Fruit fly (Drosophila melanogaster) whole organism, embryonic: ENCODE measurements around the gene Ets97D.

Source experiments
- Abd-B ChIP-seq: fragments of 200-800 bp; sonication (Bioruptor generic); optimal IDR thresholded peaks from 2 replicates; lab custom pipeline; 2018; ENCODE audit warnings: missing biosample characterization, mild to moderate bottlenecking, missing genetic modification characterization, moderate library complexity
- Aef1 ChIP-seq: fragments of 200-800 bp; sonication (Bioruptor generic); IDR thresholded peaks from 3 replicates; pipeline ENCODE4 v1.3.6; 2022; ENCODE audit warnings: missing biosample characterization, missing genetic modification characterization
- BEAF-32 ChIP-seq: fragments of 200-800 bp; sonication (Bioruptor generic); optimal IDR thresholded peaks from 3 replicates; lab custom pipeline; 2017; ENCODE audit warnings: missing biosample characterization, missing genetic modification characterization, mild to moderate bottlenecking, moderate library complexity, missing genetic modification reagents
- Bgb ChIP-seq: fragments of 200-800 bp; sonication (Bioruptor generic); IDR thresholded peaks from 2 replicates; pipeline ENCODE4 v1.3.6; 2022; ENCODE audit warnings: missing biosample characterization, missing genetic modification characterization; ENCODE audit not compliant: partially characterized antibody
- CG11085 ChIP-seq: fragments of 200-800 bp; sonication (Bioruptor generic); IDR thresholded peaks from 2 replicates; pipeline ENCODE4 v1.3.6; 2022; ENCODE audit warnings: missing biosample characterization, missing genetic modification characterization
- CG11696 ChIP-seq: fragments of 200-800 bp; sonication (Bioruptor generic); IDR thresholded peaks from 2 replicates; pipeline ENCODE4 v1.3.6; 2022; ENCODE audit warnings: missing biosample characterization, missing genetic modification characterization
- CG12236 ChIP-seq: fragments of 200-800 bp; sonication (Bioruptor generic); optimal IDR thresholded peaks from 2 replicates; lab custom pipeline; 2016; ENCODE audit warnings: missing biosample characterization, missing genetic modification characterization
- CG13624 ChIP-seq: fragments of 200-800 bp; sonication (Bioruptor generic); optimal IDR thresholded peaks from 2 replicates; lab custom pipeline; 2016; ENCODE audit warnings: missing biosample characterization, missing genetic modification characterization
- CG1602 ChIP-seq: fragments of 200-800 bp; sonication (Bioruptor generic); optimal IDR thresholded peaks from 3 replicates; lab custom pipeline; 2016; ENCODE audit warnings: missing biosample characterization, missing genetic modification characterization
- CG16813 ChIP-seq: fragments of 200-800 bp; sonication (Bioruptor generic); IDR thresholded peaks from 3 replicates; pipeline ENCODE4 v1.3.6; 2022; ENCODE audit warnings: missing biosample characterization, missing genetic modification characterization; ENCODE audit not compliant: partially characterized antibody
- CG17912 ChIP-seq: fragments of 200-800 bp; sonication (Bioruptor generic); optimal IDR thresholded peaks from 2 replicates; lab custom pipeline; 2018; ENCODE audit warnings: missing biosample characterization, mild to moderate bottlenecking, missing genetic modification characterization
- CG31365 ChIP-seq: fragments of 200-800 bp; sonication (Bioruptor generic); optimal IDR thresholded peaks from 2 replicates; lab custom pipeline; 2018; ENCODE audit warnings: missing biosample characterization, mild to moderate bottlenecking, missing genetic modification characterization
- CG3281 ChIP-seq: fragments of 200-800 bp; sonication (Bioruptor generic); optimal IDR thresholded peaks from 3 replicates; lab custom pipeline; 2017; ENCODE audit warnings: missing biosample characterization, mild to moderate bottlenecking, missing genetic modification characterization
- CG4282 ChIP-seq: fragments of 200-800 bp; sonication (Bioruptor generic); optimal IDR thresholded peaks from 2 replicates; lab custom pipeline; 2016; ENCODE audit warnings: missing biosample characterization, missing genetic modification characterization
- CG43689 ChIP-seq: fragments of 200-800 bp; sonication (Bioruptor generic); IDR thresholded peaks from 2 replicates; pipeline ENCODE4 v1.3.6; 2022; ENCODE audit warnings: missing biosample characterization, missing genetic modification characterization
- CG6689 ChIP-seq: fragments of 200-800 bp; sonication (Bioruptor generic); IDR thresholded peaks from 2 replicates; pipeline ENCODE4 v1.3.6; 2022; ENCODE audit warnings: missing biosample characterization, missing genetic modification characterization
- CG8290 ChIP-seq, 3 experiments: fragments of 200-800 bp; sonication (Bioruptor generic); optimal IDR thresholded peaks; 2 replicates each; lab custom pipeline; 2016 to 2019; ENCODE audit warnings: missing biosample characterization in 3 of 3, missing genetic modification characterization in 3 of 3, mild to moderate bottlenecking in 2 of 3, moderate library complexity in 1 of 3
- CG8765 ChIP-seq: fragments of 200-800 bp; sonication (Bioruptor generic); IDR thresholded peaks from 2 replicates; pipeline ENCODE4 v1.3.6; 2022; ENCODE audit warnings: missing biosample characterization, missing genetic modification characterization
- CG9609 ChIP-seq: fragments of 200-800 bp; sonication (Bioruptor generic); optimal IDR thresholded peaks from 3 replicates; lab custom pipeline; 2016; ENCODE audit warnings: missing biosample characterization, missing genetic modification characterization
- CTCF ChIP-seq: fragments of 200-800 bp; sonication (Bioruptor generic); optimal IDR thresholded peaks from 2 replicates; lab custom pipeline; 2017; ENCODE audit warnings: missing biosample characterization, mild to moderate bottlenecking, missing genetic modification characterization, moderate library complexity
- CkIIα-i1 ChIP-seq: fragments of 200-800 bp; sonication (Bioruptor generic); IDR thresholded peaks from 2 replicates; pipeline ENCODE4 v1.3.6; 2022; ENCODE audit warnings: missing biosample characterization, missing genetic modification characterization
- D19A ChIP-seq: fragments of 200-800 bp; optimal IDR thresholded peaks from 3 replicates; lab custom pipeline; 2019; ENCODE audit warnings: missing biosample characterization, mild to moderate bottlenecking, missing genetic modification characterization, moderate library complexity
- Dip2 ChIP-seq: fragments of 200-800 bp; sonication (Bioruptor generic); IDR thresholded peaks from 2 replicates; pipeline ENCODE4 v1.3.6; 2022; ENCODE audit warnings: missing biosample characterization, missing genetic modification characterization
- Dip3 ChIP-seq: fragments of 200-800 bp; sonication (Bioruptor generic); optimal IDR thresholded peaks from 3 replicates; lab custom pipeline; 2016; ENCODE audit warnings: missing biosample characterization, missing genetic modification characterization
- Ets97D ChIP-seq: fragments of 200-800 bp; sonication (Bioruptor generic); optimal IDR thresholded peaks from 3 replicates; lab custom pipeline; 2016; ENCODE audit warnings: missing biosample characterization, missing genetic modification characterization
- HHEX ChIP-seq: fragments of 200-800 bp; sonication (Bioruptor generic); optimal IDR thresholded peaks from 3 replicates; lab custom pipeline; 2017; ENCODE audit warnings: missing biosample characterization, mild to moderate bottlenecking, missing genetic modification characterization, missing genetic modification reagents
- Hmx ChIP-seq: fragments of 200-800 bp; sonication (Bioruptor generic); optimal IDR thresholded peaks from 2 replicates; lab custom pipeline; 2016; ENCODE audit warnings: missing biosample characterization, missing genetic modification characterization
- Hsf ChIP-seq: fragments of 200-800 bp; sonication (Bioruptor generic); optimal IDR thresholded peaks from 3 replicates; lab custom pipeline; 2016; ENCODE audit warnings: missing biosample characterization, missing genetic modification characterization
- Lpt ChIP-seq: fragments of >200 bp; optimal IDR thresholded peaks from 2 replicates; lab custom pipeline; 2018; ENCODE audit warnings: missing biosample characterization, missing genetic modification characterization
- Mad ChIP-seq: fragments of 200-800 bp; sonication (Bioruptor generic); optimal IDR thresholded peaks from 2 replicates; lab custom pipeline; 2016; ENCODE audit warnings: missing biosample characterization, missing genetic modification characterization
- Nf-YA ChIP-seq: fragments of 200-800 bp; sonication (Bioruptor generic); IDR thresholded peaks from 2 replicates; pipeline ENCODE4 v1.3.6; 2022; ENCODE audit warnings: missing biosample characterization, missing genetic modification characterization
- Sin3A ChIP-seq: fragments of >200 bp; optimal IDR thresholded peaks from 2 replicates; lab custom pipeline; 2018
- Stat92E ChIP-seq, 3 experiments: fragments of >200 bp in 2 of 3; fragments of 200-800 bp in 1 of 3; sonication (Bioruptor generic) in 1 of 3; optimal IDR thresholded peaks; 2 replicates each; lab custom pipeline; 2017 to 2019; ENCODE audit warnings: missing biosample characterization in 3 of 3, missing genetic modification characterization in 3 of 3, mild to moderate bottlenecking in 1 of 3, moderate library complexity in 1 of 3
- ato ChIP-seq: fragments of 200-800 bp; sonication (Bioruptor generic); IDR thresholded peaks from 2 replicates; pipeline ENCODE4 v1.3.6; 2022; ENCODE audit warnings: missing biosample characterization, missing genetic modification characterization; ENCODE audit not compliant: partially characterized antibody
- chif ChIP-seq, 2 experiments: fragments of 200-800 bp; sonication (Bioruptor generic); optimal IDR thresholded peaks; 3 replicates each; lab custom pipeline; 2016; ENCODE audit warnings: missing biosample characterization in 2 of 2, missing genetic modification characterization in 2 of 2
- crol ChIP-seq: fragments of 200-800 bp; sonication (Bioruptor generic); IDR thresholded peaks from 2 replicates; pipeline ENCODE4 v1.3.6; 2022; ENCODE audit warnings: missing biosample characterization, missing genetic modification characterization
- dysf ChIP-seq: fragments of 200-800 bp; sonication (Bioruptor generic); IDR thresholded peaks from 3 replicates; pipeline ENCODE4 v1.3.6; 2022; ENCODE audit warnings: missing biosample characterization, missing genetic modification characterization
- exex ChIP-seq: fragments of 200-800 bp; sonication (Bioruptor generic); optimal IDR thresholded peaks from 4 replicates; lab custom pipeline; 2018; ENCODE audit warnings: missing biosample characterization, mild to moderate bottlenecking, missing genetic modification characterization, moderate library complexity
- eyg ChIP-seq: fragments of 200-800 bp; sonication (Bioruptor generic); optimal IDR thresholded peaks from 3 replicates; lab custom pipeline; 2016; ENCODE audit warnings: missing biosample characterization, missing genetic modification characterization
- ftz-f1 ChIP-seq: fragments of 200-800 bp; sonication (Bioruptor generic); optimal IDR thresholded peaks from 2 replicates; lab custom pipeline; 2016; ENCODE audit warnings: missing biosample characterization, missing genetic modification characterization
- gcm2 ChIP-seq: fragments of 200-800 bp; sonication (Bioruptor generic); optimal IDR thresholded peaks from 2 replicates; lab custom pipeline; 2016; ENCODE audit warnings: missing biosample characterization, missing genetic modification characterization
- grn ChIP-seq: fragments of 200-800 bp; sonication (Bioruptor generic); optimal IDR thresholded peaks from 3 replicates; lab custom pipeline; 2017; ENCODE audit warnings: missing biosample characterization, missing genetic modification characterization
- her ChIP-seq: fragments of 200-800 bp; sonication (Bioruptor generic); optimal IDR thresholded peaks from 2 replicates; lab custom pipeline; 2016; ENCODE audit warnings: missing biosample characterization, missing genetic modification characterization
- luna ChIP-seq: fragments of 200-800 bp; sonication (Bioruptor generic); optimal IDR thresholded peaks from 2 replicates; lab custom pipeline; 2016; ENCODE audit warnings: missing biosample characterization, missing genetic modification characterization
- odd ChIP-seq: fragments of 200-800 bp; sonication (Bioruptor generic); optimal IDR thresholded peaks from 2 replicates; lab custom pipeline; 2017; ENCODE audit warnings: missing biosample characterization, mild to moderate bottlenecking, missing genetic modification characterization
- otp ChIP-seq: fragments of 200-800 bp; sonication (Bioruptor generic); IDR thresholded peaks from 3 replicates; pipeline ENCODE4, ENCODE4 v1.3.6; 2022; ENCODE audit warnings: missing biosample characterization, missing genetic modification characterization
- rib ChIP-seq: fragments of 200-800 bp; sonication (Bioruptor generic); IDR thresholded peaks from 2 replicates; pipeline ENCODE4 v1.3.6; 2022; ENCODE audit warnings: missing biosample characterization, missing genetic modification characterization
- sd ChIP-seq: fragments of 200-800 bp; sonication (Bioruptor generic); optimal IDR thresholded peaks from 3 replicates; lab custom pipeline; 2018; ENCODE audit warnings: missing biosample characterization, mild to moderate bottlenecking, missing genetic modification characterization, moderate library complexity
- sens-2 ChIP-seq: fragments of 200-800 bp; sonication (Bioruptor generic); IDR thresholded peaks from 2 replicates; pipeline ENCODE4 v1.3.6; 2022; ENCODE audit warnings: missing biosample characterization, missing genetic modification characterization
- tin ChIP-seq: fragments of 200-800 bp; sonication (Bioruptor generic); optimal IDR thresholded peaks from 3 replicates; lab custom pipeline; 2016; ENCODE audit warnings: missing biosample characterization, missing genetic modification characterization
- yki ChIP-seq: fragments of >200 bp; optimal IDR thresholded peaks from 3 replicates; lab custom pipeline; 2018
- zf30C ChIP-seq: fragments of 200-800 bp; sonication (Bioruptor generic); optimal IDR thresholded peaks from 3 replicates; lab custom pipeline; 2018; ENCODE audit warnings: missing biosample characterization, mild to moderate bottlenecking, missing genetic modification characterization

The Ets97D gene

DNA sequence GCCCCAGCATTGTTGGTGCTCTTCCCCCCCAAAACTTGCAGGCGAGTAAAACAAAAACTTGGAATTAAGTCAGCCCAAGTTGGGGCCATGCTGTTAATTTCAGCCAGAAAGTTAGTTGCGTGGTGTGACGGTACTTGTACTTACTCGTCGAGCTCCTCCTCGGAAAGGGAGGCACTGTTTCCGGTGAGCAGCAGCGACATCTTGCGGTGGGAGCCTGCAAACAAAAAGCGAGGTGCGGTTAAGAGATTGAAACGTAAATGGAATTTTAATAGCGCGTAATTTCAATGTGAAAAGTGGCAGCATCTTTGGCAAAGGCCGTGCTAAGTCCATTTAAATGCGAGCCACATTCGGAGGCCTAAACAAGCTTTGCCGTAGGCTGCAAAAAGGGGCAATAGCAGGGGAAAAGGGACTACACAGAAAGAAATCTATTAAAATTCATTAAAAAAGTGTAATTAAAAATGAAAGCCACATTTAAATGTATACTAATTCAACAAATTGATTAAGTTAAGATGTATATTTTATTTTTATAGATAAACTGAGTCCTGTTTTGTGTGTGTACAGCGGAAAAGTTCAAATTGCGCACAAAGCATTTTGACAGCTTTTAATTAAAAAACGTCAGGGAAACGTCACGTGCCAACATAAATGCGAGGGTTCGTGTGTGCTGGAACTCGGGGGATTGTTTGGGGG, 43.8 kb upstream of the Ets97D start (continued):
- TF ChIP-seq chif (GFP tag; optimal IDR thresholded peaks at IDR 0.05; lab: Kevin White, UChicago) (no peak), CG31365 (tag; lab: Kevin White, UChicago) (no peak), Mad (GFP tag; lab: Kevin White, UChicago) (no peak), tin (GFP tag; lab: Kevin White, UChicago) (no peak), CG43689 (no peak), CG16813 (GFP tag; lab: Robert Waterston, UW) (no peak), eyg (no peak), odd (peak; percentile 0), Hmx (GFP tag; lab: Kevin White, UChicago) (no peak), Ets97D (peak; percentile 69), CG11696 (GFP tag; lab: Robert Waterston, UW) (no peak), luna (GFP tag; lab: Kevin White, UChicago) (no peak), Bgb (GFP tag; lab: Robert Waterston, UW) (peak; percentile 20; the same call in 1 of the 2 replicates), otp (GFP tag; lab: Robert Waterston, UW) (no peak), Dip3 (GFP tag; lab: Kevin White, UChicago) (no peak), Stat92E (GFP tag; optimal IDR thresholded peaks at IDR 0.05; lab: Kevin White, UChicago) (no peak), zf30C (GFP tag; lab: Kevin White, UChicago) (no peak), CG3281 (GFP tag; lab: Kevin White, UChicago) (no peak), Nf-YA (no peak), CkIIα-i1 (GFP tag; lab: Robert Waterston, UW) (no peak), yki (lab: Kevin White, UChicago) (no peak), CG11085 (GFP tag; lab: Robert Waterston, UW) (no peak), CG4282 (GFP tag; lab: Kevin White, UChicago) (no peak), CG17912 (no peak), sd (tag; lab: Kevin White, UChicago) (no peak), dysf (GFP tag; lab: Robert Waterston, UW) (peak; percentile 27; the same call in 1 of the 3 replicates), Dip2 (GFP tag; lab: Robert Waterston, UW) (no peak), CG9609 (GFP tag; lab: Kevin White, UChicago) (peak; percentile 25), Abd-B (GFP tag; lab: Kevin White, UChicago) (no peak), Aef1 (GFP tag; lab: Robert Waterston, UW) (0 out of 3 replicates have a peak, but pooled peaks have one; percentile 14), CG13624 (GFP tag; lab: Kevin White, UChicago) (no peak), ftz-f1 (GFP tag; lab: Kevin White, UChicago) (no peak), CG6689 (no peak), BEAF-32 (GFP tag; lab: Kevin White, UChicago) (no peak), Hsf (no peak), grn (no peak), crol (GFP tag; lab: Robert Waterston, UW) (no peak), CG8290 (GFP tag; optimal IDR thresholded peaks at IDR 0.05; lab: Kevin White, UChicago) (no peak), CG8290 (tag; optimal IDR thresholded peaks at IDR 0.05; lab: Kevin White, UChicago) (peak in 1 of 2 experiments; percentile 24), CG12236 (GFP tag; lab: Kevin White, UChicago) (no peak), Lpt (GFP tag; lab: Kevin White, UChicago) (no peak), ato (GFP tag; lab: Robert Waterston, UW) (no peak), rib (GFP tag; lab: Robert Waterston, UW) (no peak), exex (tag; lab: Kevin White, UChicago) (no peak), Sin3A (no peak), her (GFP tag; lab: Kevin White, UChicago) (no peak), CTCF (peak; percentile 88), sens-2 (GFP tag; lab: Robert Waterston, UW) (no peak), CG1602 (GFP tag; lab: Kevin White, UChicago) (no peak), CG8765 (GFP tag; lab: Robert Waterston, UW) (peak; percentile 10; the same call in 1 of the 2 replicates), HHEX (GFP tag; lab: Kevin White, UChicago) (no peak), D19A (tag; lab: Kevin White, UChicago) (no peak), gcm2 (GFP tag; lab: Kevin White, UChicago) (no peak)
